Worm (Caenorhabditis elegans): ENCODE measurements around the gene C35D10.1.
A peak's percentile ranks its signal among the peaks of the same experiment; 100 is the strongest.

C35D10.1 gene

ce11 chrIII:4874671-4875070, 4.9 kb upstream of the C35D10.1 start, which contains the start of gene C35D10.12:
Gene C35D10.12, minus strand, starts transcription at chrIII:4874771.
- TF ChIP-seq pha-2 (tag; optimal IDR thresholded peaks at IDR 0.05) (no peak), C38D4.7 (GFP tag; optimal IDR thresholded peaks at IDR 0.05) (no peak), sox-4 (tag; optimal IDR thresholded peaks at IDR 0.05) (no peak), ceh-18 (tag; optimal IDR thresholded peaks at IDR 0.05) (no peak), lin-11 (tag; optimal IDR thresholded peaks at IDR 0.05) (no peak), npax-4 (tag; optimal IDR thresholded peaks at IDR 0.05) (no peak), elt-2 (tag; optimal IDR thresholded peaks at IDR 0.05) (no peak), F13H6.1 (tag; optimal IDR thresholded peaks at IDR 0.05) (no peak), unc-86 (tag; optimal IDR thresholded peaks at IDR 0.05) (no peak), ceh-34 (tag; optimal IDR thresholded peaks at IDR 0.05) (no peak), mec-3 (tag; optimal IDR thresholded peaks at IDR 0.05; ENCODE audit: borderline replicate concordance) (no peak), pros-1 (tag; optimal IDR thresholded peaks at IDR 0.05) (no peak), unc-3 (GFP tag; conservative IDR thresholded peaks at IDR 0.05) (no peak), unc-3 (tag; optimal IDR thresholded peaks at IDR 0.05) (no peak), nfya-1 (tag; optimal IDR thresholded peaks at IDR 0.05) (no peak), pat-9 (tag; optimal IDR thresholded peaks at IDR 0.05) (no peak), unc-42 (tag; optimal IDR thresholded peaks at IDR 0.05) (no peak), eyg-1 (tag; optimal IDR thresholded peaks at IDR 0.05) (no peak), T23F11.4 (GFP tag; optimal IDR thresholded peaks at IDR 0.05) (no peak), ceh-19 (GFP tag; optimal IDR thresholded peaks at IDR 0.05) (no peak)

ce11 chrIII:4875663-4876062, 3.9 kb upstream of the C35D10.1 start:
- peak; percentile 24 for TF ChIP-seq ceh-31 (tag; optimal IDR thresholded peaks at IDR 0.05)
- TF ChIP-seq ceh-22 (tag; optimal IDR thresholded peaks at IDR 0.05), result no peak

ce11 chrIII:4878281-4878680, 1.3 kb upstream of the C35D10.1 start, which contains the start of the genes tost-1 and arx-6:
Gene tost-1, minus strand, starts transcription at chrIII:4878311.
Gene arx-6, plus strand, starts transcription at chrIII:4878658.
- TF ChIP-seq elt-2 (tag; optimal IDR thresholded peaks at IDR 0.05), result peak; percentile 21
- TF ChIP-seq unc-42 (tag; optimal IDR thresholded peaks at IDR 0.05), result peak; percentile 22
- TF ChIP-seq hlh-30 (tag; optimal IDR thresholded peaks at IDR 0.05; ENCODE audit: insufficient read depth), result no peak
- no peak for TF ChIP-seq sdc-2 (tag; optimal IDR thresholded peaks at IDR 0.05)
- TF ChIP-seq ceh-18 (tag; optimal IDR thresholded peaks at IDR 0.05), result no peak
- TF ChIP-seq rnt-1 (tag; optimal IDR thresholded peaks at IDR 0.05), result no peak
- no peak for TF ChIP-seq madf-2 (tag; optimal IDR thresholded peaks at IDR 0.05)
- no peak for TF ChIP-seq ceh-48 (tag; optimal IDR thresholded peaks at IDR 0.05)
- no peak for TF ChIP-seq pqm-1 (tag; optimal IDR thresholded peaks at IDR 0.05)

- no peak for TF ChIP-seq ceh-48 (tag; optimal IDR thresholded peaks at IDR 0.05)
- TF ChIP-seq madf-2 (tag; optimal IDR thresholded peaks at IDR 0.05), result no peak
- TF ChIP-seq ama-1 (optimal IDR thresholded peaks at IDR 0.05), result no peak
- no peak for TF ChIP-seq npax-4 (tag; optimal IDR thresholded peaks at IDR 0.05)
- no peak for TF ChIP-seq ceh-22 (tag; optimal IDR thresholded peaks at IDR 0.05)
- TF ChIP-seq ceh-34 (tag; optimal IDR thresholded peaks at IDR 0.05), result no peak
Measured at ce11 chrIII:4881955-4882354, 2.4 kb downstream of the C35D10.1 start.

ce11 chrIII:4883429-4883828, 3.9 kb downstream of the C35D10.1 start, which contains the start of gene clec-5:
Gene clec-5, minus strand, starts transcription at chrIII:4883606.
- TF ChIP-seq C38D4.7 (GFP tag; optimal IDR thresholded peaks at IDR 0.05) (no peak), npax-4 (tag; optimal IDR thresholded peaks at IDR 0.05) (no peak), lin-11 (tag; optimal IDR thresholded peaks at IDR 0.05) (no peak), hlh-8 (tag; optimal IDR thresholded peaks at IDR 0.05) (no peak)

- TF ChIP-seq ceh-2 (tag; optimal IDR thresholded peaks at IDR 0.05) (no peak), C08G9.2 (tag; optimal IDR thresholded peaks at IDR 0.05) (no peak), ref-2 (tag; optimal IDR thresholded peaks at IDR 0.05) (no peak), pax-1 (tag; optimal IDR thresholded peaks at IDR 0.05) (no peak), F13H6.1 (tag; optimal IDR thresholded peaks at IDR 0.05) (no peak), hlh-6 (tag; optimal IDR thresholded peaks at IDR 0.05) (no peak), K02D7.2 (tag; optimal IDR thresholded peaks at IDR 0.05) (no peak), ceh-24 (tag; optimal IDR thresholded peaks at IDR 0.05) (no peak), pat-9 (tag; optimal IDR thresholded peaks at IDR 0.05) (no peak), ets-4 (tag; optimal IDR thresholded peaks at IDR 0.05) (no peak), dmd-4 (tag; optimal IDR thresholded peaks at IDR 0.05; ENCODE audit: borderline replicate concordance) (no peak), odd-2 (tag; optimal IDR thresholded peaks at IDR 0.05) (no peak), lin-11 (tag; optimal IDR thresholded peaks at IDR 0.05) (no peak), hlh-8 (tag; optimal IDR thresholded peaks at IDR 0.05) (no peak), Y22D7AL.16 (tag; optimal IDR thresholded peaks at IDR 0.05) (no peak), fax-1 (tag; optimal IDR thresholded peaks at IDR 0.05) (no peak), K09A11.1 (tag; optimal IDR thresholded peaks at IDR 0.05; ENCODE audit: insufficient read depth) (no peak), ama-1 (optimal IDR thresholded peaks at IDR 0.05) (no peak)
Measured at ce11 chrIII:4887291-4887690, 7.7 kb downstream of the C35D10.1 start, which contains the start of gene clec-6. Gene clec-6, minus strand, starts transcription at chrIII:4887444.

Measured in whole organism, late embryonic.